Fruit fly (Drosophila melanogaster): ENCODE measurements around the gene Meltrin.

DNA sequence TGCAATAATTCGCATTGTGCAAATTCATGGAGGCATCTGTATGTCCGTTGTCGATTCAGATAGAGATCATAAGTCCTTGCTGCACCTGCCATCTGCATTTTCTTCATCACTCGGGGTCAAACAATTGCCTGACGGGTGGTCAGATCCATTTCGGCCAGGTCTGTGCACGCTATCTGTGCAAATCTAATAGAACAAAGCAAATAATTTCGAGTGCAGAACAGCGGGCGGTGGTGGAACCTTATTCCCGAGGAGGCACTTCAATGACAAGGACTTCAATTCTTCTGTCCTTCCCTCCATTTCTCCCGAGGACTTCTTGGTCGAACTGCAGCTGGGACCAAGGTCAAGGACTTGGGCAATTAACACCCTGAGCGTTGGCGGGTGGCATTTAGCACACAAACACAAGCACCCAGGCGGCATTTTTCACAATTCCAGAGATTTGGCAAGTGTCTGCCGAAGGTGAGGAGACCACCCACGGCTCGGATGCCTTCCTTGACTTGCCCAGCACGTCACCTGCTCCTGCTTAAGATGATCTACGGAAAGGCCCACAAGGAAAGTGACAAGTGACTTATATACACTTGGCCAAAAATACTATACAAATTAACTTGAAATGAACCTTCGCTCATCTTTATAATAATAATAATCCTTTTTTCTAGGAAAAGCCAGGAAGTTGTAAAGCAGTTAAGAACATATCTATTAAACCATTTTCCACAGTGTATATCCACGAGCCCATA, 17.5 kb downstream of the Meltrin start:
- no peak for TF ChIP-seq CG2116 (GFP tag; optimal IDR thresholded peaks at IDR 0.05)
- no peak for TF ChIP-seq Lim3 (GFP tag; IDR thresholded peaks at IDR 0.05)
- TF ChIP-seq CG10209 (GFP tag; optimal IDR thresholded peaks at IDR 0.05): no peak
- TF ChIP-seq CG10565 (GFP tag; optimal IDR thresholded peaks at IDR 0.05): no peak
- no peak for TF ChIP-seq toy (GFP tag; IDR thresholded peaks at IDR 0.05)
- no peak for TF ChIP-seq CG11093 (GFP tag; IDR thresholded peaks at IDR 0.05)
- TF ChIP-seq nau (GFP tag; optimal IDR thresholded peaks at IDR 0.05): no peak
- TF ChIP-seq CG6791 (GFP tag; IDR thresholded peaks at IDR 0.05; ENCODE audit: partially characterized antibody): no peak
- TF ChIP-seq CG16863 (GFP tag; optimal IDR thresholded peaks at IDR 0.05): no peak

Data from whole organism, embryonic.